Fruit fly (Drosophila melanogaster) whole organism, embryonic: ENCODE measurements around the gene CG5021.

Experiments
- Asciz ChIP-seq: fragments of 200-800 bp; sonication (Bioruptor generic); optimal IDR thresholded peaks from 2 replicates; lab custom pipeline; 2017; ENCODE audit warnings: missing biosample characterization, mild to moderate bottlenecking, missing genetic modification characterization, missing genetic modification reagents
- Bgb ChIP-seq: fragments of 200-800 bp; sonication (Bioruptor generic); IDR thresholded peaks from 2 replicates; pipeline ENCODE4 v1.3.6; 2022; ENCODE audit warnings: missing biosample characterization, missing genetic modification characterization; ENCODE audit not compliant: partially characterized antibody
- C15 ChIP-seq: fragments of 200-800 bp; sonication (Bioruptor generic); IDR thresholded peaks from 3 replicates; pipeline ENCODE4 v1.3.6; 2022; ENCODE audit warnings: missing biosample characterization, missing genetic modification characterization
- CG11085 ChIP-seq: fragments of 200-800 bp; sonication (Bioruptor generic); IDR thresholded peaks from 2 replicates; pipeline ENCODE4 v1.3.6; 2022; ENCODE audit warnings: missing biosample characterization, missing genetic modification characterization
- CG11504 ChIP-seq: fragments of 200-800 bp; sonication (Bioruptor generic); optimal IDR thresholded peaks from 3 replicates; lab custom pipeline; 2019; ENCODE audit warnings: missing biosample characterization, mild to moderate bottlenecking, missing genetic modification characterization, moderate library complexity
- CG11696 ChIP-seq: fragments of 200-800 bp; sonication (Bioruptor generic); IDR thresholded peaks from 2 replicates; pipeline ENCODE4 v1.3.6; 2022; ENCODE audit warnings: missing biosample characterization, missing genetic modification characterization
- CG12769 ChIP-seq: fragments of 200-800 bp; sonication (Bioruptor generic); optimal IDR thresholded peaks from 2 replicates; lab custom pipeline; 2019; ENCODE audit warnings: missing biosample characterization, mild to moderate bottlenecking, missing genetic modification characterization, moderate library complexity
- CG12942 ChIP-seq: fragments of 200-800 bp; sonication (Bioruptor generic); optimal IDR thresholded peaks from 3 replicates; lab custom pipeline; 2016; ENCODE audit warnings: missing biosample characterization, missing genetic modification characterization
- CG13775 ChIP-seq: fragments of 200-800 bp; sonication (Bioruptor generic); optimal IDR thresholded peaks from 3 replicates; lab custom pipeline; 2017; ENCODE audit warnings: missing biosample characterization, mild to moderate bottlenecking, missing genetic modification characterization
- CG15073 ChIP-seq: fragments of 200-800 bp; sonication (Bioruptor generic); optimal IDR thresholded peaks from 2 replicates; lab custom pipeline; 2016; ENCODE audit warnings: missing biosample characterization, missing genetic modification characterization
- CG15514 ChIP-seq: fragments of 200-800 bp; sonication (Bioruptor generic); optimal IDR thresholded peaks from 3 replicates; lab custom pipeline; 2017; ENCODE audit warnings: missing biosample characterization, missing genetic modification characterization, mild to moderate bottlenecking, moderate library complexity, missing genetic modification reagents
- CG2116 ChIP-seq: fragments of 200-800 bp; sonication (Bioruptor generic); optimal IDR thresholded peaks from 3 replicates; lab custom pipeline; 2018; ENCODE audit warnings: missing biosample characterization, mild to moderate bottlenecking, missing genetic modification characterization
- CG2202 ChIP-seq: fragments of 200-800 bp; sonication (Bioruptor generic); optimal IDR thresholded peaks from 2 replicates; lab custom pipeline; 2018; ENCODE audit warnings: missing biosample characterization, mild to moderate bottlenecking, missing genetic modification characterization
- CG2875 ChIP-seq: fragments of 200-800 bp; sonication (Bioruptor generic); optimal IDR thresholded peaks from 2 replicates; lab custom pipeline; 2017; ENCODE audit warnings: missing biosample characterization, mild to moderate bottlenecking, missing genetic modification characterization, missing genetic modification reagents
- CG31365 ChIP-seq: fragments of 200-800 bp; sonication (Bioruptor generic); optimal IDR thresholded peaks from 2 replicates; lab custom pipeline; 2018; ENCODE audit warnings: missing biosample characterization, mild to moderate bottlenecking, missing genetic modification characterization
- CG34224 ChIP-seq: fragments of 200-800 bp; sonication (Bioruptor generic); IDR thresholded peaks from 3 replicates; pipeline ENCODE4 v1.3.6; 2022; ENCODE audit warnings: missing biosample characterization, missing genetic modification characterization; ENCODE audit not compliant: partially characterized antibody
- CG4730 ChIP-seq: fragments of 200-800 bp; sonication (Bioruptor generic); IDR thresholded peaks from 2 replicates; pipeline ENCODE4 v1.3.6; 2022; ENCODE audit warnings: missing biosample characterization, missing genetic modification characterization
- CG5245 ChIP-seq: fragments of 200-800 bp; sonication (Bioruptor generic); optimal IDR thresholded peaks from 3 replicates; lab custom pipeline; 2016; ENCODE audit warnings: missing biosample characterization, missing genetic modification characterization
- CG6254 ChIP-seq: fragments of 200-800 bp; sonication (Bioruptor generic); optimal IDR thresholded peaks from 3 replicates; lab custom pipeline; 2017; ENCODE audit warnings: mild to moderate bottlenecking, missing biosample characterization, missing genetic modification reagents, missing genetic modification characterization
- CG6272 ChIP-seq: fragments of 200-800 bp; sonication (Bioruptor generic); IDR thresholded peaks from 2 replicates; pipeline ENCODE4 v1.3.6; 2022; ENCODE audit warnings: missing biosample characterization, missing genetic modification characterization
- CG6689 ChIP-seq: fragments of 200-800 bp; sonication (Bioruptor generic); IDR thresholded peaks from 2 replicates; pipeline ENCODE4 v1.3.6; 2022; ENCODE audit warnings: missing biosample characterization, missing genetic modification characterization
- CG7271 ChIP-seq: fragments of 200-800 bp; sonication (Bioruptor generic); optimal IDR thresholded peaks from 2 replicates; lab custom pipeline; 2018; ENCODE audit warnings: missing biosample characterization, mild to moderate bottlenecking, missing genetic modification characterization, moderate library complexity
- CG8478 ChIP-seq: fragments of >200 bp; optimal IDR thresholded peaks from 2 replicates; lab custom pipeline; 2018
- CTCF ChIP-seq: fragments of 200-800 bp; sonication (Bioruptor generic); optimal IDR thresholded peaks from 2 replicates; lab custom pipeline; 2017; ENCODE audit warnings: missing biosample characterization, mild to moderate bottlenecking, missing genetic modification characterization, moderate library complexity
- Dp ChIP-seq: fragments of 200-800 bp; sonication (Bioruptor generic); optimal IDR thresholded peaks from 2 replicates; lab custom pipeline; 2018; ENCODE audit warnings: missing biosample characterization, mild to moderate bottlenecking, missing genetic modification characterization, moderate library complexity
- E2f1 ChIP-seq: fragments of 200-800 bp; sonication (Bioruptor generic); IDR thresholded peaks from 2 replicates; pipeline ENCODE4 v1.3.6; 2022; ENCODE audit warnings: missing biosample characterization, missing genetic modification characterization
- HHEX ChIP-seq: fragments of 200-800 bp; sonication (Bioruptor generic); optimal IDR thresholded peaks from 3 replicates; lab custom pipeline; 2017; ENCODE audit warnings: missing biosample characterization, mild to moderate bottlenecking, missing genetic modification characterization, missing genetic modification reagents
- Jarid2 ChIP-seq: fragments of 200-800 bp; sonication (Bioruptor generic); optimal IDR thresholded peaks from 3 replicates; lab custom pipeline; 2017; ENCODE audit warnings: mild to moderate bottlenecking, missing biosample characterization, missing genetic modification reagents, missing genetic modification characterization
- MESR4 ChIP-seq: fragments of 200-800 bp; sonication (Bioruptor generic); optimal IDR thresholded peaks from 2 replicates; lab custom pipeline; 2018; ENCODE audit warnings: missing biosample characterization, mild to moderate bottlenecking, missing genetic modification characterization, moderate library complexity
- NC2β ChIP-seq: fragments of 200-800 bp; sonication (Bioruptor generic); optimal IDR thresholded peaks from 2 replicates; lab custom pipeline; 2016; ENCODE audit warnings: missing biosample characterization, missing genetic modification characterization
- Poxn ChIP-seq: fragments of 200-800 bp; sonication (Bioruptor generic); IDR thresholded peaks from 2 replicates; pipeline ENCODE4 v1.3.6; 2022; ENCODE audit warnings: missing biosample characterization, missing genetic modification characterization
- Rx ChIP-seq: fragments of 200-800 bp; sonication (Bioruptor generic); IDR thresholded peaks from 2 replicates; pipeline ENCODE4 v1.3.6; 2022; ENCODE audit warnings: missing biosample characterization, missing genetic modification characterization
- Sry-δ ChIP-seq: fragments of 200-800 bp; sonication (Bioruptor generic); optimal IDR thresholded peaks from 2 replicates; lab custom pipeline; 2016; ENCODE audit warnings: missing biosample characterization, missing genetic modification characterization
- YL-1 ChIP-seq: fragments of 200-800 bp; sonication (Bioruptor generic); optimal IDR thresholded peaks from 3 replicates; lab custom pipeline; 2017; ENCODE audit warnings: missing biosample characterization, mild to moderate bottlenecking, missing genetic modification characterization
- ab ChIP-seq: fragments of 200-800 bp; sonication (Bioruptor generic); optimal IDR thresholded peaks from 2 replicates; lab custom pipeline; 2016; ENCODE audit warnings: missing biosample characterization, missing genetic modification characterization
- al ChIP-seq: fragments of 200-800 bp; sonication (Bioruptor generic); IDR thresholded peaks from 2 replicates; pipeline ENCODE4 v1.3.6; 2022; ENCODE audit warnings: missing biosample characterization, missing genetic modification characterization
- btn ChIP-seq: fragments of 200-800 bp; sonication (Bioruptor generic); optimal IDR thresholded peaks from 2 replicates; lab custom pipeline; 2016; ENCODE audit warnings: missing biosample characterization, missing genetic modification characterization
- dpn ChIP-seq, 2 experiments: fragments of 200-800 bp; sonication (Bioruptor generic); optimal IDR thresholded peaks; 3 replicates each; lab custom pipeline; 2016; ENCODE audit warnings: missing biosample characterization in 2 of 2, missing genetic modification characterization in 2 of 2
- fd3F ChIP-seq: fragments of 200-800 bp; sonication (Bioruptor generic); optimal IDR thresholded peaks from 2 replicates; lab custom pipeline; 2018; ENCODE audit warnings: missing biosample characterization, mild to moderate bottlenecking, missing genetic modification characterization, moderate library complexity
- ftz-f1 ChIP-seq: fragments of 200-800 bp; sonication (Bioruptor generic); optimal IDR thresholded peaks from 2 replicates; lab custom pipeline; 2016; ENCODE audit warnings: missing biosample characterization, missing genetic modification characterization
- h ChIP-seq: fragments of >200 bp; optimal IDR thresholded peaks from 2 replicates; lab custom pipeline; 2017
- inv ChIP-seq: fragments of 200-800 bp; sonication (Bioruptor generic); IDR thresholded peaks from 2 replicates; pipeline ENCODE4 v1.3.6; 2022; ENCODE audit warnings: missing biosample characterization, missing genetic modification characterization; ENCODE audit not compliant: partially characterized antibody
- kah ChIP-seq: fragments of 200-800 bp; sonication (Bioruptor generic); optimal IDR thresholded peaks from 2 replicates; lab custom pipeline; 2018; ENCODE audit warnings: missing biosample characterization, mild to moderate bottlenecking, missing genetic modification characterization
- klu ChIP-seq: fragments of 200-800 bp; sonication (Bioruptor generic); IDR thresholded peaks from 2 replicates; pipeline ENCODE4 v1.3.6; 2022; ENCODE audit warnings: missing biosample characterization, missing genetic modification characterization
- lola ChIP-seq, 3 experiments: fragments of >200 bp in 2 of 3; fragments of 200-800 bp in 1 of 3; sonication (Bioruptor generic) in 1 of 3; optimal IDR thresholded peaks; 2 replicates each; lab custom pipeline; 2017 to 2019; ENCODE audit warnings: missing biosample characterization in 3 of 3, missing genetic modification characterization in 3 of 3, mild to moderate bottlenecking in 1 of 3, moderate library complexity in 1 of 3
- nau ChIP-seq: fragments of 200-800 bp; sonication (Bioruptor generic); optimal IDR thresholded peaks from 3 replicates; lab custom pipeline; 2017; ENCODE audit warnings: missing biosample characterization, mild to moderate bottlenecking, missing genetic modification characterization, missing genetic modification reagents
- p53 ChIP-seq: fragments of 200-800 bp; sonication (Bioruptor generic); optimal IDR thresholded peaks from 2 replicates; lab custom pipeline; 2016; ENCODE audit warnings: missing biosample characterization, missing genetic modification characterization
- pum ChIP-seq: fragments of 200-800 bp; sonication (Bioruptor generic); optimal IDR thresholded peaks from 2 replicates; lab custom pipeline; 2016; ENCODE audit warnings: missing biosample characterization, missing genetic modification characterization
- row ChIP-seq: fragments of 200-800 bp; sonication (Bioruptor generic); IDR thresholded peaks from 3 replicates; pipeline ENCODE4 v1.3.6; 2022; ENCODE audit warnings: missing biosample characterization, missing genetic modification characterization
- scrt ChIP-seq: fragments of 200-800 bp; sonication (Bioruptor generic); optimal IDR thresholded peaks from 2 replicates; lab custom pipeline; 2018; ENCODE audit warnings: missing biosample characterization, mild to moderate bottlenecking, missing genetic modification characterization, moderate library complexity
- ssp ChIP-seq: fragments of 200-800 bp; sonication (Bioruptor generic); IDR thresholded peaks from 2 replicates; pipeline ENCODE4 v1.3.6; 2022; ENCODE audit warnings: missing biosample characterization, missing genetic modification characterization
- tgo ChIP-seq: fragments of 200-800 bp; sonication (Bioruptor generic); IDR thresholded peaks from 3 replicates; pipeline ENCODE4 v1.3.6; 2022; ENCODE audit warnings: missing biosample characterization, missing genetic modification characterization
- z ChIP-seq: fragments of 200-800 bp; sonication (Bioruptor generic); IDR thresholded peaks from 3 replicates; pipeline ENCODE4 v1.3.6; 2022; ENCODE audit warnings: missing biosample characterization, missing genetic modification characterization

The CG5021 gene

DNA sequence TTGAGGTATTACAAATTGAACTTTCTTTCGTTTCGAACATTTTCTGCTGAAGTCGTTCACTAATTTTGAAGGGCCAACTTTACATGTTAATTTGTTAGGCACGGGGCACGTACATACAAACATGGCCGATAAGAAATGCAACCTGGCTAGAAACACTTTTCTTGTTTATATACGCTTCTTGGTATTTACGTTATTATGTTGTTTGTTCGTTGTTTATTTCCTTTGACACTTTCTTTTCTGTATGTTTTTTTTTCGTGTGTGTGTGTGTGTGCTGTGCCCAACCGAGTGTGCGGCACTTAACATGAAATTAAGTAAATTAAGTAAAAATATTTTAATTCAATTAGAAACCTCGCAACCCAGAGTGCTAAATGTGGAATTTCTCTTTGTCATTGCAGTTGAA is 41.0 kb upstream of the CG5021 start (continued):
- TF ChIP-seq CG8478 (lab: Kevin White, UChicago), result no peak
- TF ChIP-seq Poxn (GFP tag; lab: Robert Waterston, UW), result no peak
- TF ChIP-seq row (GFP tag; lab: Robert Waterston, UW), result no peak
- no peak for TF ChIP-seq ab (GFP tag; lab: Kevin White, UChicago)
- TF ChIP-seq NC2β (GFP tag; lab: Kevin White, UChicago), result peak; percentile 20
- TF ChIP-seq inv (GFP tag; lab: Robert Waterston, UW), result no peak
- no peak for TF ChIP-seq Sry-δ (GFP tag; lab: Kevin White, UChicago)
- no peak for TF ChIP-seq CG15073
- TF ChIP-seq klu, result no peak
- TF ChIP-seq MESR4 (GFP tag; lab: Kevin White, UChicago), result no peak
- TF ChIP-seq CG6254 (GFP tag; lab: Kevin White, UChicago), result peak; percentile 58
- no peak for TF ChIP-seq ssp
- no peak for TF ChIP-seq al (GFP tag; lab: Robert Waterston, UW)
- TF ChIP-seq h (lab: Kevin White, UChicago), result no peak
- TF ChIP-seq CG11085 (GFP tag; lab: Robert Waterston, UW), result no peak
- TF ChIP-seq E2f1 (GFP tag; lab: Robert Waterston, UW), result no peak
- TF ChIP-seq CG7271 (tag; lab: Kevin White, UChicago), result peak; percentile 30
- peak; percentile 68 for TF ChIP-seq CG2202 (tag; lab: Kevin White, UChicago)
- no peak for TF ChIP-seq CG15514
- TF ChIP-seq CG4730, result no peak
- no peak for TF ChIP-seq dpn (GFP tag; optimal IDR thresholded peaks at IDR 0.05; lab: Kevin White, UChicago)
- TF ChIP-seq CTCF (GFP tag; lab: Kevin White, UChicago), result no peak
- no peak for TF ChIP-seq CG5245
- no peak for TF ChIP-seq CG12942 (GFP tag; lab: Kevin White, UChicago)
- TF ChIP-seq Bgb (GFP tag; lab: Robert Waterston, UW), result no peak
- TF ChIP-seq CG13775 (GFP tag; lab: Kevin White, UChicago), result no peak
- TF ChIP-seq scrt (GFP tag; lab: Kevin White, UChicago), result no peak
- TF ChIP-seq CG6689 (GFP tag; lab: Robert Waterston, UW), result no peak
- TF ChIP-seq C15, result no peak
- TF ChIP-seq ftz-f1 (GFP tag; lab: Kevin White, UChicago), result no peak
- no peak for TF ChIP-seq p53 (GFP tag; lab: Kevin White, UChicago)
- no peak for TF ChIP-seq CG11696 (GFP tag; lab: Robert Waterston, UW)
- no peak for TF ChIP-seq btn (GFP tag; lab: Kevin White, UChicago)
- TF ChIP-seq Rx (GFP tag; lab: Robert Waterston, UW), result no peak
- TF ChIP-seq CG12769 (tag; lab: Kevin White, UChicago), result no peak
- TF ChIP-seq z, result 0 out of 3 replicates have a peak, but pooled peaks have one; percentile 14
- peak; percentile 34 for TF ChIP-seq nau (GFP tag; lab: Kevin White, UChicago)
- TF ChIP-seq Asciz, result peak; percentile 85
- TF ChIP-seq CG34224 (GFP tag; lab: Robert Waterston, UW), result no peak
- TF ChIP-seq Jarid2 (GFP tag; lab: Kevin White, UChicago), result peak; percentile 7
- no peak for TF ChIP-seq CG6272 (GFP tag; lab: Robert Waterston, UW)
- no peak for TF ChIP-seq fd3F (GFP tag; lab: Kevin White, UChicago)
- TF ChIP-seq tgo (GFP tag; lab: Robert Waterston, UW), result no peak
- no peak for TF ChIP-seq Dp (GFP tag; lab: Kevin White, UChicago)
- peak; percentile 17 for TF ChIP-seq CG2116 (GFP tag; lab: Kevin White, UChicago)
- peak; percentile 14 for TF ChIP-seq CG11504 (tag; lab: Kevin White, UChicago)
- no peak for TF ChIP-seq kah (GFP tag; lab: Kevin White, UChicago)
- peak; percentile 83 for TF ChIP-seq CG2875 (GFP tag; lab: Kevin White, UChicago)
- peak in 1 of 3 experiments; percentile 38 for TF ChIP-seq lola (GFP tag; optimal IDR thresholded peaks at IDR 0.05; lab: Kevin White, UChicago)
- TF ChIP-seq HHEX (GFP tag; lab: Kevin White, UChicago), result peak; percentile 28
- peak; percentile 5 for TF ChIP-seq CG31365 (tag; lab: Kevin White, UChicago)
- TF ChIP-seq pum, result no peak
- no peak for TF ChIP-seq YL-1 (GFP tag; lab: Kevin White, UChicago)
